Worm (Caenorhabditis elegans): Measurements from ENCODE around the gene R09E10.6.

DNA sequence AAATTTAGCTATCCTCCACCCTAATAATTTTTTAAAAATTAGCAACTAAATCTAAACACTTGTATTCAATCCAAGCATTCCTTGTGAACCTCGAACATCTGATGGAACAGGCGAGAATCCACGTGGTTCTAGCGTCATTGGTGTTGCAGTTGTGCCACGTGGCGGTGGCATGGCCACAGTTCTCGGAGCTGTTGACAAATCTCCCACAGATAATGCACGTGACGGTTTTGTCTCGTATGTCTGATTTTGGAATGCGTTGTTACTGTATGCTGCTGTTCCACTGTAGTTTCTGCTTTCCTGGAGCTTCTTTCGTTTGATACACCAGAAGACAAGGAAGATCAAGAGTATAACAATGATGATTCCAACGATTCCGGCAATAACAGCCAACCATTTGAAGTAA is 2.1 kb upstream of the R09E10.6 start:
- TF ChIP-seq him-1 (tag; optimal IDR thresholded peaks at IDR 0.05) (no peak), W03F9.2 (tag; optimal IDR thresholded peaks at IDR 0.05) (no peak)
